Worm (Caenorhabditis elegans) whole organism, young adult: Measurements from ENCODE around the gene B0454.6.

Source experiments
- attf-3 ChIP-seq: fragments of 200-800 bp; sonication (Bioruptor generic); conservative IDR thresholded peaks from 2 replicates; pipeline ENCODE4 v1.3.6; 2022; ENCODE audit warnings: missing genetic modification reagents, missing genetic modification characterization, missing compliant biosample characterization
- bed-1 ChIP-seq: fragments of 200-800 bp; sonication (Bioruptor generic); IDR thresholded peaks from 2 replicates; pipeline ENCODE4 v1.3.6; 2022; ENCODE audit warnings: missing genetic modification reagents, missing genetic modification characterization, missing compliant biosample characterization
- him-1 ChIP-seq: sonication (generic microtip); optimal IDR thresholded peaks from 2 replicates; lab custom pipeline; 2016; ENCODE audit warnings: missing genotype, missing genetic modification reagents, missing genetic modification characterization, missing compliant biosample characterization
- unc-62 ChIP-seq: fragments of 150-350 bp; optimal IDR thresholded peaks from 2 replicates; lab custom pipeline; 2014; ENCODE audit warnings: missing biosample characterization, missing genetic modification reagents, missing genetic modification characterization

DNA sequence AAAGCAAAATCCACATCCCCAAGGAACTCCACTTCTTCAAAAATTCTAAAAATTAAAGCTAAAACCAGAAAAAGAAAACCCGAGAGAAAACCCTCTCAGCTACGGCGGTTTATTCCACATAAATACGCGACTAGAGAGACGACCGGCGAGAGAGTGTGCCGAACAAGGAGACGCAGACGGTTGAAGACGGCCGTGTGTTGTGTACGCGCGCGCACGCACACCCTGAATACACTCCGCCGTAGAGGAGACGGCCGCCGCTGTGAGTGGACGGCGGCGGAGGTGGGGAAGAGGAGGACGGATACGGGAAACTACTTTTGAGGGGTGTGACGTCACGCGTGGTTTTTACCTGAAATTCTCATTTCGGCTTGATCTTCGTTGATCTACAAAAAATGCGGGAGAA, 22.0 kb downstream of the B0454.6 start:
- TF ChIP-seq bed-1 (GFP tag; lab: Robert Waterston, UW) (no peak), him-1 (tag; lab: Kevin White, UChicago) (no peak), unc-62 (GFP tag; lab: Kevin White, UChicago) (no peak), attf-3 (GFP tag; lab: Robert Waterston, UW) (no peak)
